Worm (Caenorhabditis elegans) whole organism, L3 larva: ENCODE data around the gene cest-26.
A peak's percentile ranks its signal among the peaks of the same experiment; 100 is the strongest.

ENCODE experiments used
- R02D3.7 ChIP-seq: fragments of 150-350 bp; optimal IDR thresholded peaks from 2 replicates; lab custom pipeline; 2014; ENCODE audit warnings: missing biosample characterization, missing genetic modification characterization
- ZK546.5 ChIP-seq: sonication (generic microtip); optimal IDR thresholded peaks from 2 replicates; lab custom pipeline; 2017; ENCODE audit warnings: missing biosample characterization, missing genetic modification characterization
- aly-2 ChIP-seq: fragments of 150-350 bp; optimal IDR thresholded peaks from 2 replicates; lab custom pipeline; 2014; ENCODE audit warnings: missing biosample characterization, missing genetic modification characterization
- ceh-16 ChIP-seq: sonication (generic microtip); optimal IDR thresholded peaks from 2 replicates; lab custom pipeline; 2017; ENCODE audit warnings: missing biosample characterization, missing genetic modification characterization
- ceh-28 ChIP-seq: fragments of 150-350 bp; optimal IDR thresholded peaks from 2 replicates; lab custom pipeline; 2014; ENCODE audit warnings: missing biosample characterization, missing genetic modification reagents, missing genetic modification characterization
- ceh-9 ChIP-seq: sonication (generic microtip); optimal IDR thresholded peaks from 2 replicates; lab custom pipeline; 2018; ENCODE audit warnings: missing biosample characterization, missing genetic modification characterization
- daf-12 ChIP-seq: fragments of 150-350 bp; optimal IDR thresholded peaks from 2 replicates; lab custom pipeline; 2014; ENCODE audit warnings: missing biosample characterization, missing genetic modification reagents, missing genetic modification characterization
- egl-5 ChIP-seq: fragments of 150-350 bp; optimal IDR thresholded peaks from 2 replicates; lab custom pipeline; 2017; ENCODE audit warnings: missing biosample characterization, missing genetic modification reagents, missing genetic modification characterization, inconsistent platforms
- elt-1 ChIP-seq: fragments of 150-350 bp; optimal IDR thresholded peaks from 2 replicates; lab custom pipeline; 2014; ENCODE audit warnings: missing biosample characterization, missing genetic modification characterization
- elt-3 ChIP-seq, 3 experiments: fragments of 150-350 bp in 1 of 3; sonication (generic microtip) in 2 of 3; optimal IDR thresholded peaks; 2 replicates in 2 of 3; 4 replicates in 1 of 3; lab custom pipeline; 2014 to 2017; ENCODE audit warnings: missing biosample characterization in 3 of 3, missing genetic modification characterization in 3 of 3
- fkh-10 ChIP-seq: sonication (generic microtip); optimal IDR thresholded peaks from 2 replicates; lab custom pipeline; 2017; ENCODE audit warnings: missing biosample characterization, missing genetic modification reagents, missing genetic modification characterization
- fos-1 ChIP-seq: fragments of 150-350 bp; optimal IDR thresholded peaks from 2 replicates; lab custom pipeline; 2014; ENCODE audit warnings: missing biosample characterization, missing genetic modification characterization
- hmg-11 ChIP-seq: sonication (generic microtip); optimal IDR thresholded peaks from 2 replicates; lab custom pipeline; 2016; ENCODE audit warnings: missing genetic modification characterization, missing compliant biosample characterization
- jun-1 ChIP-seq: fragments of 150-350 bp; optimal IDR thresholded peaks from 2 replicates; lab custom pipeline; 2014; ENCODE audit warnings: missing biosample characterization, missing genetic modification reagents, missing genetic modification characterization
- lin-15B ChIP-seq: fragments of 150-350 bp; optimal IDR thresholded peaks from 2 replicates; lab custom pipeline; 2014; ENCODE audit warnings: missing biosample characterization, missing genetic modification characterization
- lin-39 ChIP-seq: fragments of 150-350 bp; optimal IDR thresholded peaks from 2 replicates; lab custom pipeline; 2018; ENCODE audit warnings: missing biosample characterization, missing genetic modification reagents, missing genetic modification characterization
- nfya-1 ChIP-seq: sonication (generic microtip); optimal IDR thresholded peaks from 2 replicates; lab custom pipeline; 2017; ENCODE audit warnings: missing genetic modification characterization, mild to moderate bottlenecking, missing compliant biosample characterization, antibody characterized with exemption, moderate library complexity; ENCODE audit not compliant: insufficient read depth
- nhr-11 ChIP-seq: fragments of 150-350 bp; optimal IDR thresholded peaks from 2 replicates; lab custom pipeline; 2014; ENCODE audit warnings: missing biosample characterization, missing genetic modification characterization
- nhr-25 ChIP-seq: sonication (generic microtip); optimal IDR thresholded peaks from 2 replicates; lab custom pipeline; 2017; ENCODE audit warnings: missing biosample characterization, missing genetic modification characterization
- nhr-28 ChIP-seq: fragments of 150-350 bp; optimal IDR thresholded peaks from 2 replicates; lab custom pipeline; 2014; ENCODE audit warnings: missing biosample characterization, missing genetic modification characterization
- nhr-76 ChIP-seq: fragments of 150-350 bp; sonication (generic microtip); optimal IDR thresholded peaks from 5 replicates; lab custom pipeline; 2014; ENCODE audit warnings: missing biosample characterization, missing genetic modification characterization
- nhr-77 ChIP-seq: fragments of 150-350 bp; optimal IDR thresholded peaks from 2 replicates; lab custom pipeline; 2014; ENCODE audit warnings: missing biosample characterization, missing genetic modification characterization
- pha-4 ChIP-seq: fragments of 150-350 bp; optimal IDR thresholded peaks from 2 replicates; lab custom pipeline; 2014; ENCODE audit warnings: missing biosample characterization, missing genetic modification reagents, missing genetic modification characterization
- pqm-1 ChIP-seq: fragments of 150-350 bp; optimal IDR thresholded peaks from 2 replicates; lab custom pipeline; 2017; ENCODE audit warnings: missing biosample characterization, missing genetic modification characterization, inconsistent platforms
- skn-1 ChIP-seq: fragments of 150-350 bp; optimal IDR thresholded peaks from 2 replicates; lab custom pipeline; 2014; ENCODE audit warnings: missing biosample characterization, missing genetic modification characterization
- snpc-4 ChIP-seq: fragments of 150-350 bp; optimal IDR thresholded peaks from 2 replicates; lab custom pipeline; 2014; ENCODE audit warnings: missing biosample characterization, missing genetic modification characterization
- tbx-2 ChIP-seq: sonication (generic microtip); optimal IDR thresholded peaks from 2 replicates; lab custom pipeline; 2016; ENCODE audit warnings: mild to moderate bottlenecking, missing genetic modification characterization, missing compliant biosample characterization
- unc-39 ChIP-seq: sonication (generic microtip); optimal IDR thresholded peaks from 4 replicates; lab custom pipeline; 2017; ENCODE audit warnings: missing biosample characterization, missing genetic modification characterization
- unc-62 ChIP-seq: fragments of 150-350 bp; sonication (generic microtip); optimal IDR thresholded peaks from 4 replicates; lab custom pipeline; 2014; ENCODE audit warnings: missing biosample characterization, missing genetic modification reagents, missing genetic modification characterization
- ztf-11 ChIP-seq: fragments of 150-350 bp; optimal IDR thresholded peaks from 2 replicates; lab custom pipeline; 2014; ENCODE audit warnings: missing biosample characterization, missing genetic modification characterization
- ztf-4 ChIP-seq: fragments of 150-350 bp; optimal IDR thresholded peaks from 2 replicates; lab custom pipeline; 2014; ENCODE audit warnings: missing biosample characterization, missing genetic modification characterization

cest-26 gene

DNA sequence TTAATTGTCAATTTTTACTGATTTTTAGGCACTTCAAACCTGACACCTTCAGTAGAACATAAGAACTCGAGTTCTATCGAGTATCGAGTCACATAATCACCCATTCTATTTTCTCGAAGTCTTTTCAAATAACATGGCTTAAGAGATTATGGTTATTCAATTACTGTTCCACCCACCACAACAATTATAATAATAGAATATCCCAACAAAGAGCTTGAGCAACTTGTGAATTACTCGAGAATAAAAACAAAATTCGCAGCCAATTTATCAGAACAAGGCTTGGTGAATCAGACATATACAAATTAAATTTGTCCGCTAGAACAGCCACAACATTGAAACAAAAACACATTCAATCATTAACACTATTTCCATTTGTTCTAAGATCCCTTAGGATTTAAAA is 13.2 kb downstream of the cest-26 start:
- TF ChIP-seq elt-3 (tag; optimal IDR thresholded peaks at IDR 0.05; lab: Kevin White, UChicago) (no peak), fkh-10 (GFP tag; lab: Kevin White, UChicago) (peak; percentile 33), nhr-25 (tag; lab: Kevin White, UChicago) (no peak)

DNA sequence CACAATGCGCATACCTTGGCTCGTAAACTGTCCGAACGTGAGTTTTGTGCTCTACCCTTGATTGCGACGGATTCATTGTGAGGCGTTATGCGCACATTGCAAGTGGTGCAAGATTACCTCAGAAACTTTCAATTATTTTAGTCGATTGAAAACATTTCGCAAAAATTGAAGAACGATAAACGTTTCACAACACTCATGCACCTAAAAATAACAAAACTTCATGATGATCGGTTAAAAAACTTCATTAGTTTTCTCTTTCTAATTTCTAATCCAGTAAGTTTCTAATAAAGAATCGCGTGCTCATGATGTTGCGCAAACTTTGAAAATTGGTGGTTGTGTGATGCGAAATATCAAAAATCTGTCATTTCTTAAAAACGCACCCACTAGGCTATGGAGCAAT is 18.7 kb downstream of the cest-26 start, which contains the start of gene dop-1:
Gene dop-1, minus strand, starts transcription at position 101 of the 400 bp plus-strand sequence.
- no peak for TF ChIP-seq unc-62 (GFP tag; lab: Kevin White, UChicago)
- no peak for TF ChIP-seq jun-1
- TF ChIP-seq nhr-77: no peak
- TF ChIP-seq hmg-11 (tag; lab: Kevin White, UChicago): no peak
- no peak for TF ChIP-seq ztf-11 (tag; lab: Kevin White, UChicago)
- TF ChIP-seq pqm-1: no peak
- TF ChIP-seq snpc-4 (tag; lab: Kevin White, UChicago): no peak
- no peak for TF ChIP-seq lin-39 (tag; lab: Kevin White, UChicago)
- TF ChIP-seq skn-1 (tag; lab: Kevin White, UChicago): no peak
- TF ChIP-seq fos-1: no peak

DNA sequence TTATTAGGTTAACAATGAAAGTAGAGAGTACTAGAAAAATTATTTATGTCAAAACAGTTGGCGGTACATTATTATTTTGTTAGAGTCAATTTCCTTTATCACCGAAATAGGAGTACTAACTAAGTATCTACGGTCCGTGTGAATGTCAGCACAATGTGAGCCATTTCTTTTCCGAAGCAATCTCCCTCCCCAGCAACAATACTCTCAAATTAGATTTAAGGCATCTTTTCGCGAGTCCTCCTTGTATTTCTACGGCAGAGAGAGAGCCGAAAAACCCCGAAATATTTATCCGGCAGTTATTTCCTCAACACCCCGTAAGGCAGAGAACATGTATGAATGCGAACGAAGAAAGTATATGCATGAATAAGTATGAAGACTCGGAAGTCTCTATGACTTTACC is 22.2 kb downstream of the cest-26 start:
- TF ChIP-seq fkh-10 (GFP tag; lab: Kevin White, UChicago) (peak; percentile 50), ZK546.5 (tag; lab: Kevin White, UChicago) (no peak)

DNA sequence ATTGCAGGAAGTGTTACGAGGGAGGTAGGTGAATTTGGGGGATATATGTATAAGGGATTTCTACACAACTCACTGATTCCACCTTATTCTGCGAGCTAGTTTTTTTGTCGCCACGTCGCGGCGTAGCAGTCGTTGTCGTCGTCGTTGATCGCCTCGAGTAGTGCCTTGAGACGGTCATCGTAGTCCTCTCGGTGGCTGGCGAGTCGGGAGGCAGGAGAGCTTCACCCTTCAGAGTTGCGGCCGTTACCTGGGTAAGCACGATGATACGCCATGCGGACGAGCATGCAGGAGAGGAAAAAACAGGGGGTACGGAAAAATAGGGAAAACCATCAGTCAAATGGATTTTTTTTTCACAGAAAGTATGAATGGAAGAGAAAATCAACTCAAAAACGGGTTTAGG is 24.2 kb downstream of the cest-26 start:
- TF ChIP-seq pqm-1 (no peak), snpc-4 (tag; lab: Kevin White, UChicago) (no peak), hmg-11 (tag; lab: Kevin White, UChicago) (no peak), lin-15B (tag; lab: Kevin White, UChicago) (no peak), ceh-28 (no peak), ztf-4 (tag; lab: Kevin White, UChicago) (no peak), elt-1 (tag; lab: Kevin White, UChicago) (no peak), ztf-11 (tag; lab: Kevin White, UChicago) (no peak), ceh-16 (tag; lab: Kevin White, UChicago) (no peak), skn-1 (tag; lab: Kevin White, UChicago) (no peak), unc-62 (GFP tag; lab: Kevin White, UChicago) (no peak), elt-3 (tag; optimal IDR thresholded peaks at IDR 0.05; lab: Kevin White, UChicago) (no peak)

DNA sequence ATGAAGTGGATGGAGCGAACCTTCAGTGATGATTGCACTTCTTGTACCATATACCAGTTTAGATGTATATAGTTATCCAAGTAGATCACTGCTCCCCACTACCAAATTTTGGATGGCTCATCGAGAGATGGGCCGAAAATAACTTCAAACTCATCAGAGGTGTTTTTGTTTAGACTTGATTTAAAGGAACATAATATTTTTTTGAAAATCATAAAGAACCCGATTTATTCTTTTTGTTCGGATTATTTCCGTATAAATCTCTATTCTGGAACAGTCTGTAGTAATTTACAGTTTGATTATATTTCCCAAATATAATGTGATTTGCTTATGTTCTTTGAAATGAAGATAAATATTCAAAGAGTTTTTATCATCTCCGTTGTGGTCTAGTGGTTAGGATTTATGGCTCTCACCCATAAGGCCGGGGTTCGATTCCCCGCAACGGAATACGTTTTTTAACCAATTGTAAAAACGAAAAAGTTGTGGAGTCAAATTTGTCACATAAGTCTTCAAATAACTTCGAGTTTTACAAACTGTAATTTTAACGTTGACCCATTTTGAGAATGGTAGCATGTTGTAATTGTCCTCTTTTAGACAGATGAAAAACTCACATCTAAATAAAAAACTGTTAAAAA is 27.1 kb downstream of the cest-26 start:
- no peak for TF ChIP-seq unc-62 (GFP tag; lab: Kevin White, UChicago)
- no peak for TF ChIP-seq nfya-1 (tag; lab: Kevin White, UChicago)
- TF ChIP-seq nhr-76 (tag; lab: Kevin White, UChicago): no peak
- TF ChIP-seq pqm-1: no peak
- no peak for TF ChIP-seq jun-1
- TF ChIP-seq elt-3 (tag; optimal IDR thresholded peaks at IDR 0.05; lab: Kevin White, UChicago): no peak
- TF ChIP-seq ZK546.5 (tag; lab: Kevin White, UChicago): no peak
- no peak for TF ChIP-seq pha-4 (tag; lab: Kevin White, UChicago)
- no peak for TF ChIP-seq fos-1
- TF ChIP-seq R02D3.7 (tag; lab: Kevin White, UChicago): no peak
- no peak for TF ChIP-seq unc-39 (tag; lab: Kevin White, UChicago)
- TF ChIP-seq egl-5 (tag; lab: Kevin White, UChicago): no peak
- TF ChIP-seq ztf-4 (tag; lab: Kevin White, UChicago): no peak
- no peak for TF ChIP-seq hmg-11 (tag; lab: Kevin White, UChicago)

DNA sequence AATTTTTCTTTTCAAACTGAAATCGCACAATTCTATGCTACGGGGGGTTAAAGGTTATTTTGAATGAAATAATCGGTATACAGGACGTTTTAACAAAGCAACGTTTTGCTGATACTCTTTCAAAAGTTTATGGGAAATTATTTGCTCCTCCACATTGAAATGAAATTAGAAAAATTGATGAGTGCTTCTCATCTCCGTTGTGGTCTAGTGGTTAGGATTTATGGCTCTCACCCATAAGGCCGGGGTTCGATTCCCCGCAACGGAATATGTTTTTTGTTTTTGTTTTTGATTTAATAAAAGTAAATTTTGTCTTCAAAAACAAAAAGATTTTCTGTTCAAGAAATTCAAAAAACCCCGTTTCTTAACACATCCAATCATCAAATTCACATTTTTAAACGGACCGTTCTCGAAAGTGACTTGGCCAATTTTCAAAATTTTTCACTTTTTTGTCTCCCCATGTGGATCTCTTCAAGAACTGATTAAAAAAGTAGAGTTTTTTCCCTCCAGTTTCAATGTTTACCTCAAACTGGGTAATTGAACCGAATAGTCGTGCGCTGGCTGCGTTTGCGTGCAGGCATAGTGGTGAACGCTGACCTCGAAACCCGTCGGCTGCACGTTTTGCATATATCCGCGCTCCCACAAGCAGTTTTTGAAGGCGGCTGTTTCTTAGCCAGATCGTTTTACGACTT is 27.7 kb downstream of the cest-26 start:
- TF ChIP-seq elt-1 (tag; lab: Kevin White, UChicago) (no peak), nhr-25 (tag; lab: Kevin White, UChicago) (no peak), ZK546.5 (tag; lab: Kevin White, UChicago) (no peak), aly-2 (tag; lab: Kevin White, UChicago) (no peak), nhr-28 (tag; lab: Kevin White, UChicago) (no peak), ceh-9 (no peak), nhr-11 (no peak), ceh-28 (no peak), daf-12 (no peak), elt-3 (tag; optimal IDR thresholded peaks at IDR 0.05; lab: Kevin White, UChicago) (no peak), fkh-10 (GFP tag; lab: Kevin White, UChicago) (no peak), lin-15B (tag; lab: Kevin White, UChicago) (no peak), tbx-2 (tag; lab: Kevin White, UChicago) (no peak), ztf-4 (tag; lab: Kevin White, UChicago) (no peak), egl-5 (tag; lab: Kevin White, UChicago) (no peak), ztf-11 (tag; lab: Kevin White, UChicago) (no peak), hmg-11 (tag; lab: Kevin White, UChicago) (no peak)
